Fruit fly (Drosophila melanogaster) whole organism, prepupa: ENCODE measurements around the gene Syt12.

Source experiments
- CG16779 ChIP-seq: fragments of 200-800 bp; sonication (Bioruptor generic); optimal IDR thresholded peaks from 3 replicates; lab custom pipeline; 2017; ENCODE audit warnings: missing biosample characterization, mild to moderate bottlenecking, missing genetic modification characterization
- CG32006 ChIP-seq: fragments of 200-800 bp; sonication (Bioruptor generic); optimal IDR thresholded peaks from 3 replicates; lab custom pipeline; 2017; ENCODE audit warnings: missing biosample characterization, mild to moderate bottlenecking, missing genetic modification characterization
- Eip93F ChIP-seq: fragments of 200-800 bp; sonication (Bioruptor generic); optimal IDR thresholded peaks from 2 replicates; lab custom pipeline; 2016; ENCODE audit warnings: missing biosample characterization, mild to moderate bottlenecking, missing genetic modification characterization
- Ets21C ChIP-seq: fragments of 200-800 bp; sonication (Bioruptor generic); optimal IDR thresholded peaks from 3 replicates; lab custom pipeline; 2016; ENCODE audit warnings: missing biosample characterization, missing genetic modification characterization
- Lpt ChIP-seq: fragments of 200-800 bp; sonication (Bioruptor generic); optimal IDR thresholded peaks from 3 replicates; lab custom pipeline; 2016; ENCODE audit warnings: missing biosample characterization, missing genetic modification characterization
- Smox ChIP-seq: fragments of 200-800 bp; sonication (Bioruptor generic); optimal IDR thresholded peaks from 3 replicates; lab custom pipeline; 2016; ENCODE audit warnings: missing biosample characterization, missing genetic modification characterization
- Sox102F ChIP-seq: fragments of 200-800 bp; sonication (Bioruptor generic); optimal IDR thresholded peaks from 2 replicates; lab custom pipeline; 2016; ENCODE audit warnings: missing biosample characterization, mild to moderate bottlenecking, missing genetic modification characterization
- eg ChIP-seq: fragments of 200-800 bp; sonication (Bioruptor generic); IDR thresholded peaks from 3 replicates; pipeline ENCODE4 v1.3.6; 2022; ENCODE audit warnings: missing biosample characterization, missing genetic modification characterization
- fd59A ChIP-seq: fragments of 200-800 bp; sonication (Bioruptor generic); optimal IDR thresholded peaks from 2 replicates; lab custom pipeline; 2017; ENCODE audit warnings: missing biosample characterization, mild to moderate bottlenecking, missing genetic modification characterization, missing genetic modification reagents
- lz ChIP-seq: fragments of 200-800 bp; sonication (Bioruptor generic); optimal IDR thresholded peaks from 3 replicates; lab custom pipeline; 2016; ENCODE audit warnings: missing biosample characterization, missing genetic modification characterization
- topi ChIP-seq: fragments of 200-800 bp; sonication (Bioruptor generic); optimal IDR thresholded peaks from 3 replicates; lab custom pipeline; 2016; ENCODE audit warnings: missing biosample characterization, missing genetic modification characterization

dm6 chrX:13403553-13403952, 44.5 kb downstream of the Syt12 start:
- TF ChIP-seq CG16779 (tag; lab: Kevin White, UChicago) (no peak), Sox102F (GFP tag; lab: Kevin White, UChicago) (no peak), fd59A (GFP tag; lab: Kevin White, UChicago) (no peak), Lpt (GFP tag; lab: Kevin White, UChicago) (no peak), lz (GFP tag; lab: Kevin White, UChicago) (no peak), CG32006 (GFP tag; lab: Kevin White, UChicago) (no peak), topi (GFP tag; lab: Kevin White, UChicago) (no peak), eg (GFP tag; lab: Robert Waterston, UW) (no peak; the same call in 2 of the 3 replicates), Ets21C (GFP tag; lab: Kevin White, UChicago) (no peak), Eip93F (GFP tag; lab: Kevin White, UChicago) (no peak), Smox (GFP tag; lab: Kevin White, UChicago) (no peak)
